Fruit fly (Drosophila melanogaster) S2 (cell line): ENCODE results near the gene Ugt37A2.

Experiments
- CG8478 ChIP-seq: fragments of >200 bp; optimal IDR thresholded peaks from 2 replicates; lab custom pipeline; 2018
- CTCF ChIP-seq, 2 experiments: fragments of >200 bp; optimal IDR thresholded peaks; 2 replicates each; lab custom pipeline; 2018

dm6 chr3R:12699620-12700378 is 39.6 kb upstream of the Ugt37A2 start:
- TF ChIP-seq CTCF (optimal IDR thresholded peaks at IDR 0.05; lab: Kevin White, UChicago) (no peak), CG8478 (lab: Kevin White, UChicago) (no peak)
